Fruit fly (Drosophila melanogaster) whole organism, prepupa: Measurements from ENCODE around the gene CG17906.

ENCODE experiments used
- CG3032 ChIP-seq: fragments of 200-800 bp; optimal IDR thresholded peaks from 2 replicates; lab custom pipeline; 2019; ENCODE audit warnings: missing biosample characterization, mild to moderate bottlenecking, missing genetic modification characterization, moderate library complexity
- CG6792 ChIP-seq: fragments of 200-800 bp; sonication (Bioruptor generic); optimal IDR thresholded peaks from 3 replicates; lab custom pipeline; 2016; ENCODE audit warnings: missing biosample characterization, missing genetic modification characterization
- Ets96B ChIP-seq: fragments of 200-800 bp; optimal IDR thresholded peaks from 2 replicates; lab custom pipeline; 2019; ENCODE audit warnings: missing biosample characterization, mild to moderate bottlenecking, missing genetic modification characterization, moderate library complexity
- Gug ChIP-seq: fragments of 200-800 bp; sonication (Bioruptor generic); IDR thresholded peaks from 2 replicates; pipeline ENCODE4 v1.3.6; 2022; ENCODE audit warnings: missing biosample characterization, missing genetic modification characterization
- Hr39 ChIP-seq: fragments of 200-800 bp; sonication (Bioruptor generic); optimal IDR thresholded peaks from 2 replicates; lab custom pipeline; 2016; ENCODE audit warnings: missing biosample characterization, missing genetic modification characterization
- fkh ChIP-seq: fragments of 200-800 bp; sonication (Bioruptor generic); optimal IDR thresholded peaks from 3 replicates; lab custom pipeline; 2017; ENCODE audit warnings: missing biosample characterization, mild to moderate bottlenecking, missing genetic modification characterization, moderate library complexity
- pdm3 ChIP-seq: fragments of 200-800 bp; sonication (Bioruptor generic); optimal IDR thresholded peaks from 3 replicates; lab custom pipeline; 2016; ENCODE audit warnings: missing biosample characterization, missing genetic modification characterization

DNA sequence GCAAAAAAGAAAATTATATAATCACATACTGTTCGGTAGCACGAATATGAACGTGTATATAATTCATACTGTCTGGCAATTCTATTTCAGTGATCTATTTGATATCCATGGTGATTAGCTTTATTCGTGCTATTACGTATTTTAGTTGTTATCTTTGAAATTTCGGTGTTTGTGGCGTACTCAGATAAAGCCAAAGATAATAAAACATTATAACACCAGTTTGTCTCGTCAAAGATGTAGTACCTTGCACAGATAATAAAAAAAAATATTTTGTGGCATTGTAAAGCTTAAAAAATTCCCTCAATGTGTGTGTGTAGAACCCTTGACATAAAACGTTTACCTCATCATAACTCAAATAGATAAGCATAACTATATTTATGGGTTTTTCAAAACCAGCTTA lies 46.2 kb upstream of the CG17906 start:
- TF ChIP-seq Gug (no peak), CG3032 (tag; lab: Kevin White, UChicago) (no peak), pdm3 (GFP tag; lab: Kevin White, UChicago) (no peak), fkh (no peak), Hr39 (no peak), Ets96B (no peak), CG6792 (GFP tag; lab: Kevin White, UChicago) (no peak)
